Worm (Caenorhabditis elegans) whole organism, early embryonic: Measurements from ENCODE around the gene tbc-9.
A peak's percentile ranks its signal among the peaks of the same experiment; 100 is the strongest.

Source experiments
- B0310.2 ChIP-seq: sonication (generic microtip); optimal IDR thresholded peaks from 2 replicates; lab custom pipeline; 2016; ENCODE audit warnings: mild to moderate bottlenecking, missing genetic modification characterization, missing compliant biosample characterization
- F13C5.2 ChIP-seq: sonication (generic microtip); optimal IDR thresholded peaks from 2 replicates; lab custom pipeline; 2017; ENCODE audit warnings: mild to moderate bottlenecking, missing genetic modification characterization, inconsistent platforms, missing compliant biosample characterization
- aly-1 ChIP-seq: sonication (generic microtip); optimal IDR thresholded peaks from 2 replicates; lab custom pipeline; 2016; ENCODE audit warnings: missing genetic modification characterization, missing compliant biosample characterization
- ama-1 ChIP-seq: fragments of 150-350 bp; optimal IDR thresholded peaks from 2 replicates; lab custom pipeline; 2014
- ceh-13 ChIP-seq: fragments of 200-800 bp; sonication (Bioruptor generic); optimal IDR thresholded peaks from 2 replicates; lab custom pipeline; 2018; ENCODE audit warnings: mild to moderate bottlenecking, missing genetic modification characterization, missing compliant biosample characterization
- ceh-36 ChIP-seq: sonication (generic microtip); optimal IDR thresholded peaks from 2 replicates; lab custom pipeline; 2016; ENCODE audit warnings: missing genetic modification characterization, inconsistent platforms, missing compliant biosample characterization
- ets-7 ChIP-seq: sonication (generic microtip); optimal IDR thresholded peaks from 2 replicates; lab custom pipeline; 2016; ENCODE audit warnings: missing genotype, missing genetic modification characterization, missing compliant biosample characterization
- flt-1 ChIP-seq: fragments of 200-800 bp; sonication (Bioruptor generic); IDR thresholded peaks from 2 replicates; pipeline ENCODE4 v1.3.6; 2022; ENCODE audit warnings: missing genetic modification characterization, missing compliant biosample characterization
- hmbx-1 ChIP-seq: sonication (generic microtip); optimal IDR thresholded peaks from 2 replicates; lab custom pipeline; 2016; ENCODE audit warnings: mild to moderate bottlenecking, missing genetic modification characterization, missing compliant biosample characterization
- hmg-4 ChIP-seq: fragments of 200-800 bp; sonication (Bioruptor generic); optimal IDR thresholded peaks from 2 replicates; lab custom pipeline; 2018; ENCODE audit warnings: mild to moderate bottlenecking, missing genetic modification characterization, missing compliant biosample characterization
- hnd-1 ChIP-seq: sonication (generic microtip); optimal IDR thresholded peaks from 2 replicates; lab custom pipeline; 2016; ENCODE audit warnings: missing genetic modification characterization, missing compliant biosample characterization
- pes-1 ChIP-seq: fragments of 200-800 bp; sonication (Bioruptor generic); IDR thresholded peaks from 2 replicates; pipeline ENCODE4 v1.3.6; 2022; ENCODE audit warnings: missing genetic modification reagents, missing genetic modification characterization, missing compliant biosample characterization
- scrt-1 ChIP-seq: fragments of 200-800 bp; sonication (Bioruptor generic); IDR thresholded peaks from 2 replicates; pipeline ENCODE4 v1.3.6; 2022; ENCODE audit warnings: missing genetic modification characterization, missing compliant biosample characterization
- sea-1 ChIP-seq: fragments of 200-800 bp; sonication (Bioruptor generic); conservative IDR thresholded peaks from 2 replicates; pipeline ENCODE4 v1.3.6; 2022; ENCODE audit warnings: missing genetic modification characterization, missing compliant biosample characterization
- tbx-11 ChIP-seq: fragments of 200-800 bp; sonication (Bioruptor generic); IDR thresholded peaks from 2 replicates; pipeline ENCODE4 v1.3.6; 2022; ENCODE audit warnings: missing genetic modification characterization, missing compliant biosample characterization
- tbx-37 ChIP-seq: fragments of 200-800 bp; sonication (Bioruptor generic); conservative IDR thresholded peaks from 2 replicates; pipeline ENCODE4 v1.3.6; 2022; ENCODE audit warnings: missing genetic modification reagents, missing genetic modification characterization, missing compliant biosample characterization
- tra-4 ChIP-seq: sonication (generic microtip); optimal IDR thresholded peaks from 2 replicates; lab custom pipeline; 2017; ENCODE audit warnings: missing genetic modification characterization, missing compliant biosample characterization

The tbc-9 gene

ce11 chrIV:13510049-13510448 lies 7.4 kb upstream of the tbc-9 start:
- TF ChIP-seq ceh-13 (no peak), tbx-11 (GFP tag; lab: Robert Waterston, UW) (no peak), hmg-4 (GFP tag; lab: Kevin White, UChicago) (no peak), pes-1 (GFP tag; lab: Robert Waterston, UW) (no peak), ceh-36 (tag; lab: Kevin White, UChicago) (no peak), tbx-37 (GFP tag; lab: Robert Waterston, UW) (no peak), scrt-1 (GFP tag; lab: Robert Waterston, UW) (no peak), hnd-1 (tag; lab: Kevin White, UChicago) (no peak), B0310.2 (tag; lab: Kevin White, UChicago) (no peak), ets-7 (tag; lab: Kevin White, UChicago) (no peak), ama-1 (no peak), flt-1 (GFP tag; lab: Robert Waterston, UW) (no peak), sea-1 (no peak), aly-1 (tag; lab: Kevin White, UChicago) (no peak), F13C5.2 (no peak), hmbx-1 (tag; lab: Kevin White, UChicago) (no peak), tra-4 (tag; lab: Kevin White, UChicago) (no peak)

- TF ChIP-seq scrt-1 (GFP tag; lab: Robert Waterston, UW) = no peak
- TF ChIP-seq F13C5.2 = no peak
- TF ChIP-seq sea-1 = no peak
- TF ChIP-seq ceh-36 (tag; lab: Kevin White, UChicago) = no peak
- no peak for TF ChIP-seq hmg-4 (GFP tag; lab: Kevin White, UChicago)
- TF ChIP-seq ceh-13 = no peak
- TF ChIP-seq tbx-11 (GFP tag; lab: Robert Waterston, UW) = no peak
These were observed 6.3 kb upstream of the tbc-9 start, which contains the start of gene afmd-2 for ce11 chrIV:13508924-13509323. afmd-2 (plus strand) TSS chrIV:13509224.

- TF ChIP-seq ets-7 (tag; lab: Kevin White, UChicago) (no peak), hnd-1 (tag; lab: Kevin White, UChicago) (no peak), scrt-1 (GFP tag; lab: Robert Waterston, UW) (no peak), tra-4 (tag; lab: Kevin White, UChicago) (no peak), ama-1 (no peak), tbx-11 (GFP tag; lab: Robert Waterston, UW) (no peak), pes-1 (GFP tag; lab: Robert Waterston, UW) (no peak), aly-1 (tag; lab: Kevin White, UChicago) (no peak), sea-1 (no peak), B0310.2 (tag; lab: Kevin White, UChicago) (no peak), hmg-4 (GFP tag; lab: Kevin White, UChicago) (no peak), ceh-13 (no peak), hmbx-1 (tag; lab: Kevin White, UChicago) (no peak), tbx-37 (GFP tag; lab: Robert Waterston, UW) (no peak), flt-1 (GFP tag; lab: Robert Waterston, UW) (no peak), ceh-36 (tag; lab: Kevin White, UChicago) (no peak), F13C5.2 (no peak)
These were observed 3.0 kb upstream of the tbc-9 start, which contains the start of gene nlp-17 for ce11 chrIV:13505662-13506061. nlp-17 (minus strand) TSS chrIV:13505762.

ce11 chrIV:13505144-13505543 lies 2.5 kb upstream of the tbc-9 start, which contains the start of gene seld-1:
seld-1 (plus strand) TSS chrIV:13505444.
- TF ChIP-seq B0310.2 (tag; lab: Kevin White, UChicago) = no peak
- TF ChIP-seq ceh-36 (tag; lab: Kevin White, UChicago) = no peak
- no peak for TF ChIP-seq scrt-1 (GFP tag; lab: Robert Waterston, UW)
- TF ChIP-seq hmg-4 (GFP tag; lab: Kevin White, UChicago) = no peak
- TF ChIP-seq tbx-37 (GFP tag; lab: Robert Waterston, UW) = no peak
- no peak for TF ChIP-seq aly-1 (tag; lab: Kevin White, UChicago)
- TF ChIP-seq hnd-1 (tag; lab: Kevin White, UChicago) = no peak
- no peak for TF ChIP-seq hmbx-1 (tag; lab: Kevin White, UChicago)

ce11 chrIV:13504065-13504464 lies 1.4 kb upstream of the tbc-9 start:
- TF ChIP-seq pes-1 (GFP tag; lab: Robert Waterston, UW) (peak; percentile 63), flt-1 (GFP tag; lab: Robert Waterston, UW) (peak; percentile 59), scrt-1 (GFP tag; lab: Robert Waterston, UW) (0 out of 2 replicates have a peak, but pooled peaks have one; percentile 14)

ce11 chrIV:13493719-13494118 lies 8.9 kb downstream of the tbc-9 start:
- TF ChIP-seq tbx-37 (GFP tag; lab: Robert Waterston, UW) (no peak), ama-1 (no peak), aly-1 (tag; lab: Kevin White, UChicago) (no peak), flt-1 (GFP tag; lab: Robert Waterston, UW) (no peak), hmbx-1 (tag; lab: Kevin White, UChicago) (no peak)

- TF ChIP-seq pes-1 (GFP tag; lab: Robert Waterston, UW) = no peak
- no peak for TF ChIP-seq ets-7 (tag; lab: Kevin White, UChicago)
- no peak for TF ChIP-seq B0310.2 (tag; lab: Kevin White, UChicago)
- TF ChIP-seq tra-4 (tag; lab: Kevin White, UChicago) = no peak
- TF ChIP-seq ama-1 = no peak
- TF ChIP-seq tbx-37 (GFP tag; lab: Robert Waterston, UW) = no peak
- TF ChIP-seq flt-1 (GFP tag; lab: Robert Waterston, UW) = no peak
- TF ChIP-seq sea-1 = no peak
- no peak for TF ChIP-seq F13C5.2
- no peak for TF ChIP-seq ceh-36 (tag; lab: Kevin White, UChicago)
- no peak for TF ChIP-seq hnd-1 (tag; lab: Kevin White, UChicago)
- no peak for TF ChIP-seq tbx-11 (GFP tag; lab: Robert Waterston, UW)
- TF ChIP-seq scrt-1 (GFP tag; lab: Robert Waterston, UW) = no peak
- TF ChIP-seq ceh-13 = no peak
- no peak for TF ChIP-seq hmg-4 (GFP tag; lab: Kevin White, UChicago)
- no peak for TF ChIP-seq aly-1 (tag; lab: Kevin White, UChicago)
- TF ChIP-seq hmbx-1 (tag; lab: Kevin White, UChicago) = no peak
These were observed 10.4 kb downstream of the tbc-9 start, which contains the start of gene Y45F10A.7 for ce11 chrIV:13492271-13492670. Y45F10A.7 (plus strand) TSS chrIV:13492571.
